Fruit fly (Drosophila melanogaster) whole organism, embryonic: ENCODE measurements around the gene SKIP.
A peak's percentile ranks its signal among the peaks of the same experiment; 100 is the strongest.

ENCODE experiments used
- Abd-B ChIP-seq: fragments of 200-800 bp; sonication (Bioruptor generic); optimal IDR thresholded peaks from 2 replicates; lab custom pipeline; 2018; ENCODE audit warnings: missing biosample characterization, mild to moderate bottlenecking, missing genetic modification characterization, moderate library complexity
- Ada2b ChIP-seq: fragments of 200-800 bp; sonication (Bioruptor generic); IDR thresholded peaks from 2 replicates; pipeline ENCODE4 v1.3.6; 2022; ENCODE audit warnings: missing biosample characterization, missing genetic modification characterization
- CG10147 ChIP-seq: fragments of 200-800 bp; sonication (Bioruptor generic); optimal IDR thresholded peaks from 2 replicates; lab custom pipeline; 2019; ENCODE audit warnings: missing biosample characterization, mild to moderate bottlenecking, missing genetic modification characterization, moderate library complexity
- CG13894 ChIP-seq: fragments of 200-800 bp; sonication (Bioruptor generic); optimal IDR thresholded peaks from 3 replicates; lab custom pipeline; 2018; ENCODE audit warnings: missing biosample characterization, mild to moderate bottlenecking, missing genetic modification characterization, moderate library complexity
- CG17186 ChIP-seq: fragments of 200-800 bp; sonication (Bioruptor generic); optimal IDR thresholded peaks from 3 replicates; lab custom pipeline; 2017; ENCODE audit warnings: missing biosample characterization, missing genetic modification reagents, missing genetic modification characterization
- CG17802 ChIP-seq: fragments of 200-800 bp; sonication (Bioruptor generic); optimal IDR thresholded peaks from 2 replicates; lab custom pipeline; 2018; ENCODE audit warnings: missing biosample characterization, mild to moderate bottlenecking, missing genetic modification characterization, moderate library complexity
- CG3838 ChIP-seq: fragments of 200-800 bp; sonication (Bioruptor generic); optimal IDR thresholded peaks from 3 replicates; lab custom pipeline; 2016; ENCODE audit warnings: missing biosample characterization, missing genetic modification characterization
- CG4360 ChIP-seq: fragments of 200-800 bp; sonication (Bioruptor generic); IDR thresholded peaks from 2 replicates; pipeline ENCODE4 v1.3.6; 2022; ENCODE audit warnings: missing biosample characterization, missing genetic modification characterization
- CG4404 ChIP-seq: fragments of 200-800 bp; sonication (Bioruptor generic); IDR thresholded peaks from 2 replicates; pipeline ENCODE4 v1.3.6; 2022; ENCODE audit warnings: missing biosample characterization, missing genetic modification characterization
- CG6175 ChIP-seq: fragments of 200-800 bp; sonication (Bioruptor generic); IDR thresholded peaks from 3 replicates; pipeline ENCODE4 v1.3.6; 2022; ENCODE audit warnings: missing biosample characterization, missing genetic modification characterization
- CG7839 ChIP-seq: fragments of 200-800 bp; sonication (Bioruptor generic); optimal IDR thresholded peaks from 3 replicates; lab custom pipeline; 2018; ENCODE audit warnings: missing biosample characterization, mild to moderate bottlenecking, missing genetic modification characterization, moderate library complexity
- CG8281 ChIP-seq: fragments of 200-800 bp; sonication (Bioruptor generic); optimal IDR thresholded peaks from 2 replicates; lab custom pipeline; 2018; ENCODE audit warnings: missing biosample characterization, mild to moderate bottlenecking, missing genetic modification characterization, moderate library complexity
- CG8924 ChIP-seq: fragments of 200-800 bp; optimal IDR thresholded peaks from 3 replicates; lab custom pipeline; 2019; ENCODE audit warnings: missing biosample characterization, mild to moderate bottlenecking, missing genetic modification characterization, moderate library complexity
- CkIIα-i1 ChIP-seq: fragments of 200-800 bp; sonication (Bioruptor generic); IDR thresholded peaks from 2 replicates; pipeline ENCODE4 v1.3.6; 2022; ENCODE audit warnings: missing biosample characterization, missing genetic modification characterization
- Dad ChIP-seq: fragments of 200-800 bp; sonication (Bioruptor generic); optimal IDR thresholded peaks from 3 replicates; lab custom pipeline; 2016; ENCODE audit warnings: missing biosample characterization, missing genetic modification characterization
- Dek ChIP-seq: fragments of 200-800 bp; sonication (Bioruptor generic); optimal IDR thresholded peaks from 3 replicates; lab custom pipeline; 2019; ENCODE audit warnings: missing biosample characterization, mild to moderate bottlenecking, missing genetic modification characterization, moderate library complexity
- Drgx ChIP-seq: fragments of 200-800 bp; sonication (Bioruptor generic); IDR thresholded peaks from 2 replicates; pipeline ENCODE4 v1.3.6; 2022; ENCODE audit warnings: missing biosample characterization, missing genetic modification characterization
- E2f1 ChIP-seq: fragments of 200-800 bp; sonication (Bioruptor generic); IDR thresholded peaks from 2 replicates; pipeline ENCODE4 v1.3.6; 2022; ENCODE audit warnings: missing biosample characterization, missing genetic modification characterization
- Fer1 ChIP-seq: fragments of 200-800 bp; sonication (Bioruptor generic); optimal IDR thresholded peaks from 2 replicates; lab custom pipeline; 2017; ENCODE audit warnings: missing biosample characterization, mild to moderate bottlenecking, missing genetic modification characterization
- Fer3 ChIP-seq: fragments of 200-800 bp; sonication (Bioruptor generic); optimal IDR thresholded peaks from 2 replicates; lab custom pipeline; 2018; ENCODE audit warnings: missing biosample characterization, mild to moderate bottlenecking, missing genetic modification characterization, moderate library complexity
- H2.0 ChIP-seq: fragments of 200-800 bp; sonication (Bioruptor generic); IDR thresholded peaks from 2 replicates; pipeline ENCODE4 v1.3.6; 2022; ENCODE audit warnings: missing biosample characterization, missing genetic modification characterization
- HLH3B ChIP-seq: fragments of 200-800 bp; sonication (Bioruptor generic); IDR thresholded peaks from 2 replicates; pipeline ENCODE4 v1.3.6; 2022; ENCODE audit warnings: missing biosample characterization, missing genetic modification characterization
- Med ChIP-seq: fragments of 200-800 bp; sonication (Bioruptor generic); peaks from one replicate; lab custom pipeline; 2016; ENCODE audit warnings: missing biosample characterization, missing genetic modification characterization, mild to moderate bottlenecking, inconsistent platforms, moderate library complexity
- Mes4 ChIP-seq: fragments of 200-800 bp; sonication (Bioruptor generic); optimal IDR thresholded peaks from 2 replicates; lab custom pipeline; 2016; ENCODE audit warnings: missing biosample characterization, missing genetic modification characterization
- Mrtf ChIP-seq: fragments of 200-800 bp; sonication (Bioruptor generic); IDR thresholded peaks from 3 replicates; pipeline ENCODE4 v1.3.6; 2022; ENCODE audit warnings: missing biosample characterization, missing genetic modification characterization
- Myb ChIP-seq: fragments of 200-800 bp; sonication (Bioruptor generic); optimal IDR thresholded peaks from 2 replicates; lab custom pipeline; 2016; ENCODE audit warnings: missing biosample characterization, missing genetic modification characterization
- NC2α ChIP-seq: fragments of 200-800 bp; sonication (Bioruptor generic); optimal IDR thresholded peaks from 2 replicates; lab custom pipeline; 2016; ENCODE audit warnings: missing biosample characterization, missing genetic modification characterization
- NK7.1 ChIP-seq: fragments of 200-800 bp; sonication (Bioruptor generic); optimal IDR thresholded peaks from 3 replicates; lab custom pipeline; 2016; ENCODE audit warnings: missing biosample characterization, missing genetic modification characterization
- ap ChIP-seq: fragments of 200-800 bp; sonication (Bioruptor generic); IDR thresholded peaks from 2 replicates; pipeline ENCODE4 v1.3.6; 2022; ENCODE audit warnings: missing biosample characterization, missing genetic modification characterization
- ase ChIP-seq: fragments of 200-800 bp; sonication (Bioruptor generic); IDR thresholded peaks from 3 replicates; pipeline ENCODE4 v1.3.6; 2022; ENCODE audit warnings: missing biosample characterization, missing genetic modification characterization
- ato ChIP-seq: fragments of 200-800 bp; sonication (Bioruptor generic); IDR thresholded peaks from 2 replicates; pipeline ENCODE4 v1.3.6; 2022; ENCODE audit warnings: missing biosample characterization, missing genetic modification characterization; ENCODE audit not compliant: partially characterized antibody
- bsh ChIP-seq, 2 experiments: fragments of 200-800 bp; sonication (Bioruptor generic); optimal IDR thresholded peaks; 2 replicates each; lab custom pipeline; 2017 to 2018; ENCODE audit warnings: mild to moderate bottlenecking in 2 of 2, missing biosample characterization in 2 of 2, missing genetic modification characterization in 2 of 2, moderate library complexity in 1 of 2
- btn ChIP-seq: fragments of 200-800 bp; sonication (Bioruptor generic); optimal IDR thresholded peaks from 2 replicates; lab custom pipeline; 2016; ENCODE audit warnings: missing biosample characterization, missing genetic modification characterization
- cg ChIP-seq: fragments of 200-800 bp; sonication (Bioruptor generic); optimal IDR thresholded peaks from 3 replicates; lab custom pipeline; 2019; ENCODE audit warnings: missing biosample characterization, mild to moderate bottlenecking, missing genetic modification characterization, moderate library complexity
- chif ChIP-seq, 2 experiments: fragments of 200-800 bp; sonication (Bioruptor generic); optimal IDR thresholded peaks; 3 replicates each; lab custom pipeline; 2016; ENCODE audit warnings: missing biosample characterization in 2 of 2, missing genetic modification characterization in 2 of 2
- crol ChIP-seq: fragments of 200-800 bp; sonication (Bioruptor generic); IDR thresholded peaks from 2 replicates; pipeline ENCODE4 v1.3.6; 2022; ENCODE audit warnings: missing biosample characterization, missing genetic modification characterization
- dm ChIP-seq: fragments of 200-800 bp; sonication (Bioruptor generic); optimal IDR thresholded peaks from 3 replicates; lab custom pipeline; 2016; ENCODE audit warnings: missing biosample characterization, missing genetic modification characterization
- dysf ChIP-seq: fragments of 200-800 bp; sonication (Bioruptor generic); IDR thresholded peaks from 3 replicates; pipeline ENCODE4 v1.3.6; 2022; ENCODE audit warnings: missing biosample characterization, missing genetic modification characterization
- fru ChIP-seq: fragments of >200 bp; optimal IDR thresholded peaks from 2 replicates; lab custom pipeline; 2017
- gce ChIP-seq: fragments of 200-800 bp; sonication (Bioruptor generic); IDR thresholded peaks from 3 replicates; pipeline ENCODE4 v1.3.6; 2022; ENCODE audit warnings: missing biosample characterization, missing genetic modification characterization
- gro ChIP-seq: fragments of 200-800 bp; sonication (Bioruptor generic); optimal IDR thresholded peaks from 2 replicates; lab custom pipeline; 2016; ENCODE audit warnings: missing biosample characterization, missing genetic modification characterization
- hth ChIP-seq: fragments of >200 bp; optimal IDR thresholded peaks from 2 replicates; lab custom pipeline; 2017; ENCODE audit warnings: inconsistent platforms
- inv ChIP-seq: fragments of 200-800 bp; sonication (Bioruptor generic); IDR thresholded peaks from 2 replicates; pipeline ENCODE4 v1.3.6; 2022; ENCODE audit warnings: missing biosample characterization, missing genetic modification characterization; ENCODE audit not compliant: partially characterized antibody
- jumu ChIP-seq: fragments of 200-800 bp; sonication (Bioruptor generic); optimal IDR thresholded peaks from 3 replicates; lab custom pipeline; 2016; ENCODE audit warnings: missing biosample characterization, missing genetic modification characterization
- lilli ChIP-seq: fragments of 200-800 bp; sonication (Bioruptor generic); optimal IDR thresholded peaks from 3 replicates; lab custom pipeline; 2016; ENCODE audit warnings: missing biosample characterization, missing genetic modification characterization
- mld ChIP-seq: fragments of 200-800 bp; sonication (Bioruptor generic); IDR thresholded peaks from 3 replicates; pipeline ENCODE4 v1.3.6; 2022; ENCODE audit warnings: missing biosample characterization, missing genetic modification characterization; ENCODE audit not compliant: partially characterized antibody
- nau ChIP-seq: fragments of 200-800 bp; sonication (Bioruptor generic); optimal IDR thresholded peaks from 3 replicates; lab custom pipeline; 2017; ENCODE audit warnings: missing biosample characterization, mild to moderate bottlenecking, missing genetic modification characterization, missing genetic modification reagents
- pb ChIP-seq: fragments of 200-800 bp; sonication (Bioruptor generic); optimal IDR thresholded peaks from 3 replicates; lab custom pipeline; 2016; ENCODE audit warnings: missing biosample characterization, missing genetic modification characterization
- repo ChIP-seq: fragments of 200-800 bp; sonication (Bioruptor generic); optimal IDR thresholded peaks from 2 replicates; lab custom pipeline; 2016; ENCODE audit warnings: missing biosample characterization, missing genetic modification characterization
- row ChIP-seq: fragments of 200-800 bp; sonication (Bioruptor generic); IDR thresholded peaks from 3 replicates; pipeline ENCODE4 v1.3.6; 2022; ENCODE audit warnings: missing biosample characterization, missing genetic modification characterization
- sqz ChIP-seq: fragments of 200-800 bp; sonication (Bioruptor generic); optimal IDR thresholded peaks from 3 replicates; lab custom pipeline; 2018; ENCODE audit warnings: missing biosample characterization, mild to moderate bottlenecking, missing genetic modification characterization

SKIP gene

DNA sequence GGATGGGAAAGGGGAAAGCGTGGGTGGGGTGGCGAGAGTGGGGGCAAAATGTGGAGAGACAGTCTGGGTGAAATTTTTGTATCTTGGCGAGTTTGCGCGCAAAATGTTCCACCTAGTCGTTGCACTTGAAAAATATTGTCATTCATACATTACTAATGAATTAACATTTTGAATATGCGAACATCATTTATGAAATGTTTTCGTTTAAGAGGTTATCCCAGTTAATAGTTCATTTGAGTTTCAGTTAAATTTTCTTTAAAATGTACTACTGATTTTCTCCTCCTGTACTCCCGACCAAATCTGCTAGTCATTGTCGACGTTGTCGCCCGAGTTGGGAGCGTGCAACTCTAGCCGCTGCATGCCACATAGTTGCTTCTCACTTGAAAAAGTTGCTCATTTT, 16.3 kb downstream of the SKIP start:
- 0 out of 3 replicates have a peak, but pooled peaks have one; percentile 5 for TF ChIP-seq row (GFP tag; lab: Robert Waterston, UW)
- peak; percentile 72 for TF ChIP-seq Drgx (GFP tag; lab: Robert Waterston, UW)
- TF ChIP-seq CG7839 (tag; lab: Kevin White, UChicago) = no peak
- TF ChIP-seq crol (GFP tag; lab: Robert Waterston, UW) = 0 out of 2 replicates have a peak, but pooled peaks have one; percentile 5
- no peak for TF ChIP-seq Dek
- peak; percentile 6 for TF ChIP-seq Med (GFP tag; lab: Kevin White, UChicago)
- no peak for TF ChIP-seq jumu (GFP tag; lab: Kevin White, UChicago)
- peak in 1 of 2 experiments; percentile 34 for TF ChIP-seq bsh (GFP tag; optimal IDR thresholded peaks at IDR 0.05; lab: Kevin White, UChicago)

- TF ChIP-seq E2f1 (GFP tag; lab: Robert Waterston, UW) (no peak), CG17186 (no peak), sqz (GFP tag; lab: Kevin White, UChicago) (peak; percentile 65), inv (no peak), CG6175 (GFP tag; lab: Robert Waterston, UW) (no peak), Abd-B (GFP tag; lab: Kevin White, UChicago) (no peak), HLH3B (GFP tag; lab: Robert Waterston, UW) (0 out of 2 replicates have a peak, but pooled peaks have one; percentile 6), nau (GFP tag; lab: Kevin White, UChicago) (no peak), CG4360 (no peak), H2.0 (GFP tag; lab: Robert Waterston, UW) (0 out of 2 replicates have a peak, but pooled peaks have one; percentile 8), CG4404 (GFP tag; lab: Robert Waterston, UW) (no peak), dysf (GFP tag; lab: Robert Waterston, UW) (0 out of 3 replicates have a peak, but pooled peaks have one; percentile 4), Fer1 (no peak), NC2α (GFP tag; lab: Kevin White, UChicago) (no peak), pb (no peak), btn (GFP tag; lab: Kevin White, UChicago) (no peak), lilli (no peak), CG8281 (tag; lab: Kevin White, UChicago) (no peak), gce (no peak), CG8924 (tag; lab: Kevin White, UChicago) (peak; percentile 19), Dad (GFP tag; lab: Kevin White, UChicago) (peak; percentile 36), mld (GFP tag; lab: Robert Waterston, UW) (no peak), CG17802 (tag; lab: Kevin White, UChicago) (no peak), cg (GFP tag; lab: Kevin White, UChicago) (peak; percentile 39), Mrtf (GFP tag; lab: Robert Waterston, UW) (no peak), chif (GFP tag; optimal IDR thresholded peaks at IDR 0.05; lab: Kevin White, UChicago) (peak in 1 of 2 experiments; percentile 11), Mes4 (GFP tag; lab: Kevin White, UChicago) (no peak), repo (no peak), crol (GFP tag; lab: Robert Waterston, UW) (peak; percentile 81), Ada2b (no peak), ase (GFP tag; lab: Robert Waterston, UW) (no peak), Fer3 (tag; lab: Kevin White, UChicago) (no peak), CG13894 (no peak), dm (no peak), CkIIα-i1 (GFP tag; lab: Robert Waterston, UW) (no peak), CG10147 (no peak), Myb (no peak), fru (lab: Kevin White, UChicago) (no peak), ap (GFP tag; lab: Robert Waterston, UW) (no peak), Med (GFP tag; lab: Kevin White, UChicago) (peak; percentile 44), NK7.1 (GFP tag; lab: Kevin White, UChicago) (no peak), CG3838 (GFP tag; lab: Kevin White, UChicago) (no peak), ato (no peak), gro (GFP tag; lab: Kevin White, UChicago) (no peak), hth (no peak)
These were observed 16.8 kb downstream of the SKIP start for dm6 chr3R:22150433-22150832.
